Fruit fly (Drosophila melanogaster) whole organism, larva: Measurements from ENCODE around the gene CG17652.

ENCODE experiments used
- noc ChIP-seq: fragments of 200-800 bp; sonication (Bioruptor generic); optimal IDR thresholded peaks from 3 replicates; lab custom pipeline; 2019; ENCODE audit warnings: missing biosample characterization, mild to moderate bottlenecking, missing genetic modification characterization, moderate library complexity

The CG17652 gene

DNA sequence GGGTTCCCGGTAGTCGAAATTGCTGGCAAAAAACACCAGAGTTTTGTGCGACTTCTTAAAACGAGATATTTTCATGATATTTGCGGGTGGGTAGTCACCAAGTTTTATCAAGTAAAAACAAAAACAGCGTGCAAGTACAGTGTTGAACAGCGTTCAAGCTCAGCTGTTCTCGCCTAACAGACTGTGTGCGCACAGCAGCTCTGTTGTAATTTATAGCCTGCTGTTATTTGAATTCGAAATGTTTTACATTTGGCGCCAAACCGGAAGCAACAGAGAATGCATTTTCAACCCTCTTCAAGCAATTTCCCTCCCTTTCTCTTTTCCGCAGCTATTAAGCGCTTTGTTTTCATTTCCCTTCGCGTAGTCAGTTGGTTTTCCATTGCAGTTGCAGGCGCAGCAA, at the start of gene CG17652, which contains the start of gene CG17646:
CG17652 (minus strand) TSS at position 168 of the 400 bp plus-strand sequence.
CG17646 (plus strand) TSS at position 336 of the 400 bp plus-strand sequence.
- TF ChIP-seq noc (tag; lab: Kevin White, UChicago) = no peak

DNA sequence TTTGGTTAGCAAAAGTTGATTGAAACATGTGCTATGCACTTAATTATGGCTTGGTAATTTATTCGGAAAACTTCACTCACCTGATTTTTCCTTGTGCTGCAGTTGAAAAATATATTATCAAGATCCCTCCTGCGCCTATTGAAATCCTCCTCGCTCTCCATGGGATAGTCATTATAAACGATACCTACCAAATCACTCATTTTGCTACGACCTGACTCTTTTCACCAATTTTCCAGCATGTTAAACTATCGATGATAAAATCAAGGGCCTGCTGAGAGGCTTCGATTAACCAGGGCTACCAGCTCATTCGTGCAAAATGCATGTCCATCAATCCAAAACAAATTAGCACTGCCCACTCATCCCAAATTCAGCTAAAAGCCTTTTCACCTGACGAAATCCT, 26.7 kb upstream of the CG17652 start, which contains the start of gene CG17650:
CG17650 (minus strand) TSS at position 241 of the 400 bp plus-strand sequence.
- no peak for TF ChIP-seq noc (tag; lab: Kevin White, UChicago)

DNA sequence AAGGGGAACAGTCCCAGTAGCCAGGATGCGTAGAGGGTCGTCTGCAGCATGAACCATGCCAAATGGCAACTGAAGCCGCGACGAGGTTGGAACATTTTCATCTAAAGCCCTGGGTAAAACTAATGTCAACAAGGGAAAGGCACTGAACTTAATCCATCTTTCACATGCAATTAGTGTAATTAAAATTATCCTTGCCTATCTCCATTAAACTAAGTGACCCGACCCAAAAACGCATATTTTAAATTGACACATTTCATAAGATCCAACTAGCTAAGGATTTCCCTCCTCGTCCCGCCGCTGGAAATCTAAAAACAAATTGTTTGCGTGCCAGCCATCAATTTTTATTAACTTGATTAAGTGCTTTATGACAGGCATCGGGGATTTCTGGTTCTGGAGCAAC, 24.2 kb upstream of the CG17652 start, which contains the start of gene Gr22f:
Gr22f (minus strand) TSS at position 101 of the 400 bp plus-strand sequence.
- TF ChIP-seq noc (tag; lab: Kevin White, UChicago) = no peak

DNA sequence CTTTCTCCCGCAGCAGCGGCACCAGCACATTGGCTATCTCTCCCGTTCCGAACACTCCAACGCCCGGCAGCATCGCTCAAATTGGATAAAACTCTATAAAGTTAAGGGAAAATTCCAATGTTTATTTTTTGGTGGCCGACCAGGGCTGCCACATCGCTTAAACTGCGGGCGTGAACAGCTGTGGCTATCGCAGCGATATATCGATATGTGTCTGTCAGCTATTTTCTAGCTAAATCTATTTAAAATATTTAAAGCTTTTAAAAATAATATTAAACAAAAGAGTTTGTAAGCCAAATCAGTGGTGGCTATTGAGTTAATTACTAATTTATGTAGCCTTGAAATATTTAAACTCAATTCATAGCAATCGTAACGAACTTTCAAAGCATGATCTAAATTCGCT, 19.8 kb upstream of the CG17652 start, which contains the start of the genes CG17712 and CG17648:
CG17712 (minus strand) TSS at position 170 of the 400 bp plus-strand sequence.
CG17648 (plus strand) TSS at position 356 of the 400 bp plus-strand sequence.
- TF ChIP-seq noc (tag; lab: Kevin White, UChicago) = no peak

DNA sequence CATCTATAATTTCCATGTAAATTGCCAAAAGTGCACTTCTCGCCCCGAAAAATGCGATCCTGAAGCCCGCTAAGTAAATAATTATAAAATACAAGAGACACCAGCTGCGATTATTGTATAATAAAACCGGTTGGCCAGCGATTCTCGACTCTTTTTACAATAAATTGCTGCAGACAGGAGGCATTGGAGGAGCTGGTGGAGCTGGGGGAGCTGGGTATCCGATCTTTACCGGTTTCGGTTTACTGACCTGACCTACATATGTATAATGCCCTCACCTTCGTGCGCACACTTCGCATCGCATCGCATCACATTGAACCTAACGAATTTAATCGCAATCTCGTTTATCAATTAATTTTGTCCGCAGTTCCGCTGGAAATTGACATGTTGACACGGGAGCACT, 16.3 kb upstream of the CG17652 start:
- no peak for TF ChIP-seq noc (tag; lab: Kevin White, UChicago)

DNA sequence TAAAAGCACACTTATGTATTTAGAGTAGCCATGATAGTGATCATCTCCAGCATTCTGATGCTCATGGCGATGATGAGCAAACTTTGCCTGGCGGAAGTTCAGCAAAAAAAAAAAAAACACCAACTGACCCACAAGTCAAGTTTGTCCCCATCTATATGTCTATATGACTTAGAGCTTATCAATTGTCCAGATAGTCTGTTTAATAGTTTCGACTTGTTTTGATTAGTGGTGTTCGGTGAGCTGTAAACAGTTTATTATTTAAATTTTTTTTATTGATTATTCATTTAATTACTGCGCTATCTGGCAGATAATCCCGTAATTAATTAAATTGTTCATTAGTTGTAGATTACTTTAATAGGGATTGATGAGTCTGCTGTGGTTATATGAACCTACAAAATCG, 11.6 kb upstream of the CG17652 start:
- peak; percentile 54 for TF ChIP-seq noc (tag; lab: Kevin White, UChicago)

DNA sequence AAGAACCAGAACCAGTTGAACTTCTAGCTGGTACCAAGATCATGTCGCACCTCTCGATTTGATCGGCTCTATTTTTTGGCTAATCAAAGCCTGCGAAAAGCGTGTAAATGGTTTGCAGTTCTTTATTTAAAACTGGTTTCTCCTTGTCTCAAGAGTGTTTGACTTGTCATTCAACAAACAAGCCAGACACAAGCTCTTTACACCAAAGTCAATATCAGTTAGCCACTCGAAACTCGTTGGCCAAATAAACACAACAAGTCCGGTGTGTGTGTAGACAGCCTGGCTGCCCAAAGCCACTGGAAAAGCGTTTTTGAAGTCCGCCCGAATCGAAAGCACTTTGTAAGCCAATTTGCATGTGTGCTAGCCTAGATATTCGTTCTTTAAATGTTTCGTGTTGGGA, 7.9 kb upstream of the CG17652 start:
- no peak for TF ChIP-seq noc (tag; lab: Kevin White, UChicago)

DNA sequence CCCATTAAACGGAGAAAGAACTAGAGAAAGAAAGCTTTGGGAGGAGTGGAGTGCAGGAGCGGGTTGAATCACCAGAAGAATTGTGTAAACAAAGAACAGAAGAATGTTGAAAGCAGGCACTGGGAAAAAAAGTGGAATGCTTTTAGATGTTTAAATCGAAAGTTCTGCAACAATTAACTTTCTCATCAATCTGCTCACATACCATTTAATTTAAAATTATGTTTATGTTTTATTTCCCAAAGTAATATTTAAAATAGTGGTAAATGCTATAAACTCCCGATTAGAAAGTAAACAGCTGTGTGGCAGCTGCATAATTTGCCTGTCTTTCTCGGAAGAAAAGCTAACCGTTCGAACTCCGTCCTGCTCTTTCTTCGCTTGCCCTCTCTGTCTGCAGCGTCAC, 5.9 kb upstream of the CG17652 start:
- no peak for TF ChIP-seq noc (tag; lab: Kevin White, UChicago)

DNA sequence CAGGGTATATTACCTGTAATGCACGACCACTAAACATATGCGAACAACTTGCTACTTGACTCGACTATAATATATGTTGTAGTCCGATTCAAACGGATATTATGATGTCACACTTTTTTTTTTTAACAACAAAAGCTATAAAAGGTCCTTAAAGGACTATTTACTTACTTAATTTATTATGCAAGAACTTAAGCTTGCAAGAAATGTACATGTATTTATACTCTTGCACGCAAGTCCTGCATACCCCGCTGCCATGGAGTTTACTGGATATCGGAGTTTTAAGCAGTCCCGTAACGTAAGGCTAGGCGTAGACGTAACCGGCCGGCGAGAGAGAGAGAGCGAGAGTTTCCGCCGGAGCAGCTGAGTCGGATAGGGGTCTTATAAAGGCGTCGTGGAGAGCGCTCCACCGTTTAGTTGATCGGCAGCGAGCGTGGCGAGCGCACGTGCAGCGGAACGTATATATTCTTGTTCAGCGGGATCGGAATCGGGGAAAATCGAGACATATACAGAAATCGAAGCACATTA, 5.0 kb upstream of the CG17652 start:
- peak; percentile 84 for TF ChIP-seq noc (tag; lab: Kevin White, UChicago)

DNA sequence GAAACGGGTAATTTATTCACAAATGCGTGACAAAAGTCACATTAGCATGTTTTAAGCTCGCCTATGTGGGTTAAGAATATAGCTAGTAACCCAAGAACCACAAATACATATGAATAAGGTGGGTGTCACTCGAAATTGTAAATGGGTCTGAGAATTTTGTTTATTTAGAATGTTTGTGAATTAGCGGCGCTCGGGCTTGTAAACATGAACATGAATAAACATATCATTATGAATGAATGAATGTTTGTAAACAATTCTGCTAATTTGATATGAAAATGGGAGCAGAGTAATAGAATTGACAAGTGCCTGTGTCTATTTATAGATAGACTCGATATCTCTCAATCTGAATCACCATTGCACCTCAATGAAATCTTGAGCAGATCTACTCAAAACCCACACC, 3.0 kb upstream of the CG17652 start:
- no peak for TF ChIP-seq noc (tag; lab: Kevin White, UChicago)

DNA sequence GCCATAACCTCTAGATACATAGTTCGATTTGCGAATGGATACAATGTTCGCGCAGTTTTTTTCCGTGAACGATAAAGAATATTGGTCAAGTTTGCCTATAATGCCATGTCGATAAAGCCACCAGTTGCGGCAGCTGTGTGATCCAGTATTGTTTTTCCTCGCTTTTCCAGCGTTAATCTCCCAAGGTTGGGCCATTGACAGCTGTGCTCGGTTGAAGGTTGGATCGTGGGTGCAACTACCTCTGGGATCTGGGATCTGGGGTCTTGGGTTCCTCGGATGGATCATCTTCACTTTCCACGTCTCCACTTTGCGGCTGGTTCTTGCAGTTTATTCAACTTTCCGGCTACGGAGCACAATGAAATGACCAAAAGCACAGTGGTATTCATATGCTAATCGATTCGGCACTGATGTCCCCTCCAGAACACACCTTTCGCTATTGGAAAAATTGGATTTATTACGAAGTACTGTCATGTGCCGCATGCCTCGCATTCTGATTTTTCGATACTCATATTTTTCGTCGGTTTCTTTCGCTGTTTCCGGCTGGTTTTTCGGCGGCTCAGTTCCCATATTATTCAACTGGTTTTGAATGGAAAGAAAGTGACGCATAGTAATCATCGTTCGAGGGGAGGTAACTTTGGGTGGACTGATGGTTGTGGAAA, 1.1 kb upstream of the CG17652 start:
- TF ChIP-seq noc (tag; lab: Kevin White, UChicago) = no peak

DNA sequence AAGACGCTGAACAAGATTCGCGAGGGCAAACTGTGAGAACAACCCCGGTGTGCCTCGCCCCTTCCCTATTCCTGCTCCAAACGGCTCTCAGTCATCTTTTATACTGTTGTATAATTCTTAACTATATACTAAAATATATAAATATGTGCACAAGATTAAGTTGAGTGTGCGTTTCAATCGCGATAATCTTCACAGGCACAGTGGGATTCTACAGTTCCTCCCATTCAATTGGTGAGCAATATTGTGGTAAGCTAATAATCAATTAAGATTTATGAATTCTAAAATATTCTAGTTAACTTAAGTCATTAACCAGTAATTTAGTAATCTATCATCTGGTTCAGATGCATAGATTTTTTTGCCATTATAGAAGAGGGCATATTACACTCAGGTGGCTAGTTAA, 1.2 kb downstream of the CG17652 start:
- TF ChIP-seq noc (tag; lab: Kevin White, UChicago) = peak; percentile 80

DNA sequence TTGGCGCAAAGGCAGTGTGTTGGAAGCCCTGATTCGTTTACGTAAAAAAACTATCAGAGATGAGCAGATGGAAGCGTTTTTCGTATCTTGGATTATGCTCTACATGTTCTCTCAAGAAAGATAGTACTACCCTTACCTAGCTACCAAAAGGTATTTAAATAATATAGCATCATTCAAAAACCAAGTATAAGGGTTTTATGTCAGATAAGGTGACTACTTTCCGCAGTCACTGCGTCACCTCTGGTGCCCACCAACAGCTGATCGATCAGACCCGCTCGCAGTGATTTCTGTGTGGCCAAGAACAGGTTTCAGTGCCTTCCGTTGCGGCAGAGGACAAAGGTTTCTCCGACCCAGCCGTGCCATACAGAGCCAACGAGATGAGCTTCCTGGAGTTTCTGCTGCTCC, 2.5 kb downstream of the CG17652 start, which contains the start of the genes Eno and CG31937:
Eno (minus strand) TSS at position 30 of the 405 bp plus-strand sequence.
CG31937 (plus strand) TSS at position 281 of the 405 bp plus-strand sequence.
- TF ChIP-seq noc (tag; lab: Kevin White, UChicago) = peak; percentile 74

DNA sequence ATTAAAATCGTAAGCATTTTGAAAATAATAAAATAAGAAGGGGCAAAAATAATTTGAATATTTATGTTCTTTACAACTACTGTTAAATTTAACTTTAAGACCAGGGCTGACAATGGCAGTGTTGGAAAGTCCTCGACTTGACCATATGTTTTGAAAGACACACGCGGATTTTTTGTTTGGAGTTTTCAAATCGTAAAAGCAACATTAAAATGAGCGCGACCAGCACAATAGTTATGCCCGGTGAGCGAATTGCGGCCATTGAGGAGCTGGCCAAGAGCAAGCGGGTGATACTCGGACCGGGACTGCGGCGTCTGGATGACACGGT, 3.6 kb downstream of the CG17652 start, which contains the start of gene Rrp40:
Rrp40 (plus strand) TSS at position 113 of the 325 bp plus-strand sequence.
- no peak for TF ChIP-seq noc (tag; lab: Kevin White, UChicago)

DNA sequence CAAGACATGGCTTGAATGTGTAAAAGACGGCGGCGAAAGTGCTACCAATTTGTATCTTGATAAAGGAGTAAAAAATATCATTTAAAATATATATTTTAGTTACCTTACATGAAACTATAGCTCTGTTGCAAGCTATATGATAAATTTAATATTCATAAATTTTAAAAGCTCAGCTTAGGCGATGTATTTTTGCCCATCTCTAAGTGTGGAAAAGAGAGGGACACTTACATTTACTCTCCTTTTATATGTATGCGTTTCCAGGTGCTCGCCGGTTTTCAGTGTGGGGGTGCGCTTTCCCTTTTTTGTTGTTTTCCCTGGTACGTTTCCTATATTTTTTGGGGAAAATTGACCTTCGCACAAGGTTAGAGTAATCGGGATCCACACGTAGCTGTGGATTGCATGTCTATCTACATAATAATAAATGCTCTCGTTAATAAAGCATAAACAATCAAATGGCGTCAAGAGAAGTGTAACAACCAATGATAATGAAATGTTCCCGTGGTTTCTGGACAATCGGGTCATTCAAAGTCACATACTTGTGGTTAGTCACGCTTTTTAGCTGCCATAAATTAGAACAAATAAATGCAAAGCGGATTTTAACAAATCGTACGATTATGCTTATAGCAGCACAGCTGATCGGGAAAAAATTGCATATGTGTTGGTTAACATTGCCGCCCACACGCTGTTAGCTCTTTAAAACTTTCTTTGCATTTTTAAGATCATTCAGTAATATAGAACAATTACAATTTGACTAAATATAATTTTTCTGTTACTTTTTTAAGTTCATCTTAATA, 4.1 kb downstream of the CG17652 start:
- peak; percentile 100 for TF ChIP-seq noc (tag; lab: Kevin White, UChicago)
